Worm (Caenorhabditis elegans): ENCODE measurements around the gene upb-1.

Gene upb-1

DNA sequence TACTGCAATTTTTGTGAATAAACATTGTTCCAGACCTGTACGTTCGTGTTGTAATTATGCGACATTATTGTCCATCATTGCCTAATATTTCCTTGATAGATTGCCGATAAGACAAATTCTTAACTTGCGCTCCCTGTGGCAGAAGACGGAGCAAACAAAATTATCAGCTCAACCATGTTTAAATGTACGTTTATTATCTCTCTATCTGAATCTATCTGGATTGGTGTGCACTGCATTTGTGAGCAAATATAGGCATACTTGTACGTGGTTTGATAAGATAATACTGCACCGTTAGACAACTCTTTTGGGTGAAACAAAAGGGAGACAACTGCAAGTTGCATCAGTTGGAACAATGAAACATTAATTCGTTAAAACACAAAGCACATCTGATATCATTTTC is 37.4 kb upstream of the upb-1 start (continued):
- no peak for TF ChIP-seq pag-3 (tag; optimal IDR thresholded peaks at IDR 0.05; ENCODE audit: borderline replicate concordance, insufficient read depth)

DNA sequence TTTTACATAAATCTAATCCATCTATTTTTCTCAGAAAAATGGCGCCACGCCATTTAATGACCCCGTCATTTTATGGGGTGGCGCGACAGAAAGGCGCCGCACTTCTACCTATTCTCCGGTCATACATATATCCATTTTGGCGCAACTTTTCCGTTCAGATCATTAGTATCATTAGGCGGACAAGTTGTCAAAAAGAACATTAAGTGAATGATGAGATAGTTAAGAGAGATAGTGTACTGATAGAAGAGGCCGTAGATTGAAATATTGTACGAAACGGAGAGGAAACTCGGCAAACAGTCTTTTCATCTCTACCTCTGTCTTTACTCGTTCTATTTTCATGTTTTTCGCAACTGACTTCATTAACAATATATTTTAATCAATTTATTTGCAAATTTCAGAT is 34.2 kb upstream of the upb-1 start, which contains the start of gene sma-6:
TSS of gene sma-6 (plus strand) at position 399 of the 400 bp plus-strand sequence.
- no peak for TF ChIP-seq egl-13 (tag; optimal IDR thresholded peaks at IDR 0.05)
- TF ChIP-seq mab-9 (GFP tag; IDR thresholded peaks at IDR 0.05), result no peak
- TF ChIP-seq lin-35 (GFP tag; optimal IDR thresholded peaks at IDR 0.05), result peak in 1 of 2 experiments; percentile 37
- no peak for TF ChIP-seq C16A3.4 (tag; optimal IDR thresholded peaks at IDR 0.05)
- peak in 1 of 3 experiments; percentile 7 for TF ChIP-seq dpl-1 (GFP tag; optimal IDR thresholded peaks at IDR 0.05)
- TF ChIP-seq sup-37 (GFP tag; optimal IDR thresholded peaks at IDR 0.05), result no peak
- no peak for TF ChIP-seq ama-1 (optimal IDR thresholded peaks at IDR 0.05)
- no peak for TF ChIP-seq Y116A8C.19 (tag; optimal IDR thresholded peaks at IDR 0.05; ENCODE audit: borderline replicate concordance)
- TF ChIP-seq hpl-2 (GFP tag; optimal IDR thresholded peaks at IDR 0.05), result no peak
- TF ChIP-seq efl-1 (optimal IDR thresholded peaks at IDR 0.05), result no peak
- peak in 1 of 2 experiments; percentile 94 for TF ChIP-seq efl-1 (GFP tag; optimal IDR thresholded peaks at IDR 0.05 in 1 of 2)
- no peak for TF ChIP-seq snpc-4 (tag; optimal IDR thresholded peaks at IDR 0.05)
- TF ChIP-seq C34B4.2 (tag; optimal IDR thresholded peaks at IDR 0.05), result no peak
- TF ChIP-seq fos-1 (tag; optimal IDR thresholded peaks at IDR 0.05), result no peak
- TF ChIP-seq unc-98 (GFP tag; IDR thresholded peaks at IDR 0.05), result no peak
- no peak for TF ChIP-seq sptf-1 (tag; optimal IDR thresholded peaks at IDR 0.05)
- TF ChIP-seq blmp-1 (tag; optimal IDR thresholded peaks at IDR 0.05), result peak; percentile 68
- no peak for TF ChIP-seq sox-4 (tag; optimal IDR thresholded peaks at IDR 0.05)
- no peak for TF ChIP-seq lin-15B (tag; optimal IDR thresholded peaks at IDR 0.05)
- no peak for TF ChIP-seq fkh-8 (tag; optimal IDR thresholded peaks at IDR 0.05)
- TF ChIP-seq lsy-2 (tag; optimal IDR thresholded peaks at IDR 0.05), result peak in 1 of 2 experiments; percentile 23
- TF ChIP-seq ztf-4 (tag; optimal IDR thresholded peaks at IDR 0.05), result no peak
- TF ChIP-seq lin-14 (GFP tag; optimal IDR thresholded peaks at IDR 0.05), result peak; percentile 46
- TF ChIP-seq lin-13 (GFP tag; optimal IDR thresholded peaks at IDR 0.05), result no peak
- no peak for TF ChIP-seq mdl-1 (tag; optimal IDR thresholded peaks at IDR 0.05)
- no peak for TF ChIP-seq unc-62 (GFP tag; optimal IDR thresholded peaks at IDR 0.05)
- no peak for TF ChIP-seq unc-130 (tag; optimal IDR thresholded peaks at IDR 0.05)
- TF ChIP-seq nhr-20 (tag; optimal IDR thresholded peaks at IDR 0.05), result no peak
- no peak for TF ChIP-seq nhr-28 (tag; optimal IDR thresholded peaks at IDR 0.05)
- TF ChIP-seq aha-1 (tag; optimal IDR thresholded peaks at IDR 0.05), result no peak
- no peak for TF ChIP-seq alr-1 (tag; optimal IDR thresholded peaks at IDR 0.05; ENCODE audit: borderline replicate concordance)
- TF ChIP-seq nhr-71 (tag; optimal IDR thresholded peaks at IDR 0.05), result no peak
- no peak for TF ChIP-seq jun-1 (tag; optimal IDR thresholded peaks at IDR 0.05)
- peak; percentile 10 for TF ChIP-seq snu-23 (GFP tag; optimal IDR thresholded peaks at IDR 0.05)
- TF ChIP-seq efl-3 (GFP tag; optimal IDR thresholded peaks at IDR 0.05), result no peak
- TF ChIP-seq mef-2 (tag; optimal IDR thresholded peaks at IDR 0.05), result no peak
- TF ChIP-seq C04F5.9 (tag; optimal IDR thresholded peaks at IDR 0.05), result no peak
- TF ChIP-seq ets-5 (GFP tag; IDR thresholded peaks at IDR 0.05), result no peak
- TF ChIP-seq tbx-2 (tag; optimal IDR thresholded peaks at IDR 0.05), result no peak
- TF ChIP-seq ceh-8 (GFP tag; optimal IDR thresholded peaks at IDR 0.05), result no peak
- no peak for TF ChIP-seq nhr-47 (tag; optimal IDR thresholded peaks at IDR 0.05)
- no peak for TF ChIP-seq F16B12.6 (tag; optimal IDR thresholded peaks at IDR 0.05)
- TF ChIP-seq rnt-1 (tag; optimal IDR thresholded peaks at IDR 0.05), result no peak
- no peak for TF ChIP-seq nhr-12 (tag; optimal IDR thresholded peaks at IDR 0.05)
- peak in 1 of 6 experiments; percentile 63 for TF ChIP-seq elt-3 (tag; optimal IDR thresholded peaks at IDR 0.05)
- TF ChIP-seq nhr-77 (tag; optimal IDR thresholded peaks at IDR 0.05), result no peak
- no peak for TF ChIP-seq vab-15 (tag; optimal IDR thresholded peaks at IDR 0.05)
